Worm (Caenorhabditis elegans) whole organism, L1 larva: ENCODE measurements around the gene gtl-2.
A peak's percentile ranks its signal among the peaks of the same experiment; 100 is the strongest.

Source experiments
- C04F5.9 ChIP-seq: sonication (generic microtip); optimal IDR thresholded peaks from 2 replicates; lab custom pipeline; 2016; ENCODE audit warnings: missing genetic modification characterization, missing compliant biosample characterization
- C16A3.4 ChIP-seq: fragments of 150-350 bp; optimal IDR thresholded peaks from 2 replicates; lab custom pipeline; 2014; ENCODE audit warnings: missing biosample characterization, missing genetic modification characterization
- aha-1 ChIP-seq: fragments of 150-350 bp; optimal IDR thresholded peaks from 2 replicates; lab custom pipeline; 2014; ENCODE audit warnings: missing biosample characterization, missing genetic modification characterization
- ceh-88 ChIP-seq: fragments of 200-800 bp; sonication (Bioruptor generic); IDR thresholded peaks from 2 replicates; pipeline ENCODE4 v1.3.6; 2022; ENCODE audit warnings: missing genetic modification characterization, missing compliant biosample characterization
- ceh-90 ChIP-seq: sonication (generic microtip); optimal IDR thresholded peaks from 2 replicates; lab custom pipeline; 2016; ENCODE audit warnings: missing genetic modification characterization, missing compliant biosample characterization
- dsc-1 ChIP-seq: sonication (generic microtip); optimal IDR thresholded peaks from 2 replicates; lab custom pipeline; 2016; ENCODE audit warnings: mild to moderate bottlenecking, missing genetic modification characterization, missing compliant biosample characterization
- efl-1 ChIP-seq, 4 experiments: fragments of 150-350 bp; optimal IDR thresholded peaks in 3 of 4; peaks in 1 of 4; 1 replicate in 1 of 4; 2 replicates in 3 of 4; lab custom pipeline; 2014; ENCODE audit warnings: missing biosample characterization in 2 of 4, missing genetic modification characterization in 2 of 4, missing genetic modification reagents in 2 of 4
- egl-13 ChIP-seq: sonication (generic microtip); optimal IDR thresholded peaks from 2 replicates; lab custom pipeline; 2016; ENCODE audit warnings: missing genotype, missing genetic modification reagents, missing genetic modification characterization, missing compliant biosample characterization
- elt-2 ChIP-seq: sonication (generic microtip); optimal IDR thresholded peaks from 2 replicates; lab custom pipeline; 2016; ENCODE audit warnings: missing genetic modification characterization, mild to moderate bottlenecking, inconsistent platforms, missing compliant biosample characterization, missing genetic modification reagents
- fos-1 ChIP-seq: fragments of 150-350 bp; optimal IDR thresholded peaks from 2 replicates; lab custom pipeline; 2014; ENCODE audit warnings: missing biosample characterization, missing genetic modification characterization
- hlh-4 ChIP-seq: sonication (generic microtip); optimal IDR thresholded peaks from 2 replicates; lab custom pipeline; 2016; ENCODE audit warnings: mild to moderate bottlenecking, missing genetic modification characterization, missing compliant biosample characterization
- irx-1 ChIP-seq: sonication (generic microtip); optimal IDR thresholded peaks from 2 replicates; lab custom pipeline; 2016; ENCODE audit warnings: missing genetic modification characterization, missing compliant biosample characterization
- isw-1 ChIP-seq: fragments of 200-800 bp; sonication (Bioruptor generic); IDR thresholded peaks from 2 replicates; pipeline ENCODE4 v1.3.6; 2022; ENCODE audit warnings: missing genetic modification characterization, missing compliant biosample characterization
- jun-1 ChIP-seq: fragments of 150-350 bp; optimal IDR thresholded peaks from 2 replicates; lab custom pipeline; 2014; ENCODE audit warnings: missing biosample characterization, missing genetic modification reagents, missing genetic modification characterization
- lin-14 ChIP-seq: fragments of 200-800 bp; sonication (Bioruptor generic); optimal IDR thresholded peaks from 2 replicates; lab custom pipeline; 2018; ENCODE audit warnings: mild to moderate bottlenecking, missing genetic modification characterization, moderate library complexity, missing compliant biosample characterization
- lin-15B ChIP-seq: fragments of 150-350 bp; sonication (generic microtip); optimal IDR thresholded peaks from 3 replicates; lab custom pipeline; 2014; ENCODE audit warnings: missing biosample characterization, missing genetic modification characterization
- lin-35 ChIP-seq, 2 experiments: fragments of 150-350 bp; optimal IDR thresholded peaks; 2 replicates each; lab custom pipeline; 2014; ENCODE audit warnings: missing biosample characterization in 2 of 2, missing genetic modification characterization in 2 of 2, missing genetic modification reagents in 2 of 2
- lin-39 ChIP-seq: fragments of 150-350 bp; optimal IDR thresholded peaks from 2 replicates; lab custom pipeline; 2014; ENCODE audit warnings: missing biosample characterization, missing genetic modification reagents, missing genetic modification characterization
- mab-9 ChIP-seq: fragments of 200-800 bp; sonication (Bioruptor generic); IDR thresholded peaks from 2 replicates; pipeline ENCODE4 v1.3.6; 2022; ENCODE audit warnings: missing genetic modification reagents, missing genetic modification characterization, missing compliant biosample characterization
- mep-1 ChIP-seq: fragments of 150-350 bp; optimal IDR thresholded peaks from 2 replicates; lab custom pipeline; 2014; ENCODE audit warnings: missing biosample characterization, missing genetic modification characterization
- nhr-28 ChIP-seq: fragments of 150-350 bp; optimal IDR thresholded peaks from 2 replicates; lab custom pipeline; 2014; ENCODE audit warnings: missing biosample characterization, missing genetic modification characterization
- nhr-47 ChIP-seq: sonication (generic microtip); optimal IDR thresholded peaks from 2 replicates; lab custom pipeline; 2016; ENCODE audit warnings: mild to moderate bottlenecking, missing genetic modification characterization, moderate library complexity, missing compliant biosample characterization
- nhr-85 ChIP-seq: sonication (generic microtip); peaks from one replicate; lab custom pipeline; 2016; ENCODE audit warnings: missing genetic modification characterization, inconsistent platforms, missing compliant biosample characterization
- rnt-1 ChIP-seq: sonication (generic microtip); optimal IDR thresholded peaks from 2 replicates; lab custom pipeline; 2016; ENCODE audit warnings: mild to moderate bottlenecking, missing genetic modification characterization, moderate library complexity, missing compliant biosample characterization
- snu-23 ChIP-seq: sonication (generic microtip); optimal IDR thresholded peaks from 2 replicates; lab custom pipeline; 2016; ENCODE audit warnings: missing genetic modification characterization, missing compliant biosample characterization
- sptf-1 ChIP-seq: fragments of 150-350 bp; optimal IDR thresholded peaks from 2 replicates; lab custom pipeline; 2014; ENCODE audit warnings: missing biosample characterization, missing genetic modification characterization
- swsn-7 ChIP-seq: sonication (generic microtip); optimal IDR thresholded peaks from 2 replicates; lab custom pipeline; 2016; ENCODE audit warnings: missing genetic modification characterization, missing compliant biosample characterization
- tbx-2 ChIP-seq: sonication (generic microtip); optimal IDR thresholded peaks from 2 replicates; lab custom pipeline; 2016; ENCODE audit warnings: missing genetic modification characterization, missing compliant biosample characterization
- unc-98 ChIP-seq: fragments of 200-800 bp; sonication (Bioruptor generic); IDR thresholded peaks from 2 replicates; pipeline ENCODE4 v1.3.6; 2022; ENCODE audit warnings: missing genetic modification characterization, missing compliant biosample characterization
- xbp-1 ChIP-seq: sonication (generic microtip); optimal IDR thresholded peaks from 2 replicates; lab custom pipeline; 2016; ENCODE audit warnings: missing genetic modification characterization, missing compliant biosample characterization

The gtl-2 gene

ce11 chrIV:11229013-11229412 is 44.2 kb upstream of the gtl-2 start:
- TF ChIP-seq irx-1: no peak
- no peak for TF ChIP-seq dsc-1 (tag; lab: Kevin White, UChicago)
- TF ChIP-seq efl-1 (optimal IDR thresholded peaks at IDR 0.05; lab: Kevin White, UChicago): no peak
- TF ChIP-seq efl-1 (GFP tag; optimal IDR thresholded peaks at IDR 0.05 in 1 of 2; lab: Kevin White, UChicago): peak in 1 of 2 experiments; percentile 78
- no peak for TF ChIP-seq C16A3.4 (tag; lab: Kevin White, UChicago)

DNA sequence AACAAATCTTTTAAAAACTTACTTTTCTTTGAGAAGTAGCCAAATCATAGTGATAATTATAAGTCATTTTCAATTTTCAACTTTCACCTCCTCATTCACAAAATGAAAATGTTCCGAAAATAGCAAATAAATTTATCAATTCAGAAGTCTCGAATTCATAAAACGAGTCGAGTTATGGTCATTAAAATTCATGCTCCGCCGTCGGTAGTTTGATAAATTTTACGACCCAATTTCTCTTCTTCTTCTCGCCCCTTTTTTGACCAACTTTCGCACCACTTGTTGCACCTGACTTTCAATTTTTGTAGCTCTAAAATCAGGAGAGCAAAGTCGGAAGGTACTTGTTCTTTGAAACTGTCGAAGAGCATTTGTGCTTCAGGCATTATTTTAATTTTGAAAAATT is 43.2 kb upstream of the gtl-2 start, which contains the start of gene best-7:
best-7 (minus strand) TSS at position 239 of the 400 bp plus-strand sequence.
- TF ChIP-seq nhr-47 (no peak), swsn-7 (no peak)
- TF ChIP-seq, all 84 proteins: peak for 0

DNA sequence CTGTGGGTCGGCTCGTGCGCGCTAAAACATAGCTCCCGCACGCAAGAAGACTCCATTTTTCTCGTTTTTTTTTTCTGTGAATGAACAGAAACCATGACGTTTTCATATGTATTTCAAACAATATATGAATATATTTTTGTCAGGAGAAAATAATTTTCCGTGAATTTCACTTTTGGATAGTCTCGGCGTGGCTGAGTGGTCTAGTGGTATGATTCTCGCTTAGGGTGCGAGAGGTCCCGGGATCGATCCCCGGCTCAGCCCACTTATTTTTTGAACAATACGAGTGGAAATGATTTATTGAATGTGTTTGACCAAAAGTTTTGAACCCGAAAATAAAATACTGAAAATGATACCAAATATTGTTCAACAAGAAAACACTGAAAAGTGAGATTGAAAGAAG is 41.9 kb upstream of the gtl-2 start:
- TF ChIP-seq aha-1 (tag; lab: Kevin White, UChicago) (no peak), C04F5.9 (tag; lab: Kevin White, UChicago) (no peak), mab-9 (GFP tag; lab: Robert Waterston, UW) (no peak), lin-39 (tag; lab: Kevin White, UChicago) (no peak), lin-35 (GFP tag; optimal IDR thresholded peaks at IDR 0.05; lab: Kevin White, UChicago) (no peak), unc-98 (GFP tag; lab: Robert Waterston, UW) (no peak), lin-15B (no peak), sptf-1 (no peak), mep-1 (tag; lab: Kevin White, UChicago) (no peak), ceh-90 (tag; lab: Kevin White, UChicago) (no peak), jun-1 (tag; lab: Kevin White, UChicago) (no peak)

DNA sequence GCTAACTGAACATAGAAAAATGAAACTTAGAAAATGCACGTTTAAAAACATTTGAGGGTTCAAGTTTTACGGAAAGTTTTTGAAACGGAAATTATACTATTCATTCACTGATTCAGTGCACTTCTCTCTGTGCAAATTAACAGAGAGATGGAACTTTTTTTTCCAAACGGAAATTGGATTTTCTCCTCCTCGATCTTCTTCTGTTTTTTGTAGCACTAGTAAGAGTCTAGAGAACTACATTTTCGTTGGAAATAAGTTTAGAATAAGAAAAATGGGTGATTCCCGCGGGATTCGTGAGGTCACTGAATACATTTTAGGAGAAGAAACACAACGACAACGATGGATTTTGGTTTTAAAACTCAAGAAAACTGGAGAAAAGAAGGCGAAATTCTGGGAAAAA is 37.5 kb upstream of the gtl-2 start:
- TF ChIP-seq nhr-85 (tag; lab: Kevin White, UChicago) (no peak), ceh-88 (GFP tag; lab: Robert Waterston, UW) (no peak), lin-14 (GFP tag; lab: Kevin White, UChicago) (peak; percentile 49), snu-23 (GFP tag; lab: Kevin White, UChicago) (no peak), fos-1 (no peak), lin-15B (no peak)

DNA sequence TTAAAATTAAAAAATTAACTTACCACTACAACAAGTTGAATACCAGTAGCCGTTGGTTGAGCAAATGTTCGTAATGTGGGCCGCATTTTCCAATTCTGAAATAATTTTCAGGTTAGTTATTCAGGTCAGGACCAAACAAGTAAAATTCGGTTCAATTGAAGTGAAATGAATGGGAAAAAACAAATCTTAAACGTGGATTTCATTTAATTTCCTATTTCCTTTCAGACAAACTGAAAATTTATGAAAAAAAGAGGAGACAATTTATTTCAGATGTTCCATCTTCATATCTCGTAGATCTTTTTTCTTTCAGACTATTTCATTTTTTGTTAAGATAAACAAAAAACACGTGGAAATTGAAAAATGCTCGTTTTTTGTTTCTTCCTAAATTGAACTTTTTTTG is 31.9 kb upstream of the gtl-2 start, which contains the start of gene C05C12.6:
C05C12.6 (minus strand) TSS at position 101 of the 400 bp plus-strand sequence.
- TF ChIP-seq fos-1: no peak
- no peak for TF ChIP-seq isw-1 (GFP tag; lab: Robert Waterston, UW)
- TF ChIP-seq hlh-4 (tag; lab: Kevin White, UChicago): no peak
- TF ChIP-seq egl-13 (tag; lab: Kevin White, UChicago): no peak
- no peak for TF ChIP-seq nhr-28
- TF ChIP-seq xbp-1 (tag; lab: Kevin White, UChicago): no peak
- no peak for TF ChIP-seq irx-1
- TF ChIP-seq rnt-1 (tag; lab: Kevin White, UChicago): no peak

ce11 chrIV:11247434-11247833 is 25.8 kb upstream of the gtl-2 start:
- peak; percentile 26 for TF ChIP-seq C16A3.4 (tag; lab: Kevin White, UChicago)
- TF ChIP-seq swsn-7: no peak

ce11 chrIV:11248031-11248631 is 25.1 kb upstream of the gtl-2 start, which contains the start of gene C05C12.4:
Gene C05C12.4, minus strand, starts transcription at chrIV:11248081.
- TF ChIP-seq tbx-2 (tag; lab: Kevin White, UChicago): no peak
- no peak for TF ChIP-seq efl-1 (optimal IDR thresholded peaks at IDR 0.05; lab: Kevin White, UChicago)
- TF ChIP-seq efl-1 (GFP tag; optimal IDR thresholded peaks at IDR 0.05 in 1 of 2; lab: Kevin White, UChicago): peak in 1 of 2 experiments; percentile 14
- peak; percentile 18 for TF ChIP-seq elt-2 (tag; lab: Kevin White, UChicago)
